Fruit fly (Drosophila melanogaster) whole organism, wandering third instar larva: Measurements from ENCODE around the gene CG17109.

ENCODE experiments used
- Abd-B ChIP-seq: fragments of >200 bp; optimal IDR thresholded peaks from 2 replicates; lab custom pipeline; 2017; ENCODE audit warnings: missing biosample characterization, missing genetic modification characterization
- CG32264 ChIP-seq: fragments of 200-800 bp; sonication (Bioruptor generic); optimal IDR thresholded peaks from 2 replicates; lab custom pipeline; 2016; ENCODE audit warnings: missing biosample characterization, missing genetic modification characterization
- CG9705 ChIP-seq: fragments of 200-800 bp; sonication (Bioruptor generic); optimal IDR thresholded peaks from 2 replicates; lab custom pipeline; 2018; ENCODE audit warnings: missing biosample characterization, mild to moderate bottlenecking, missing genetic modification characterization
- CrebA ChIP-seq: fragments of 200-800 bp; sonication (Bioruptor generic); optimal IDR thresholded peaks from 2 replicates; lab custom pipeline; 2016; ENCODE audit warnings: missing biosample characterization, mild to moderate bottlenecking, missing genetic modification characterization, borderline replicate concordance
- Dfd ChIP-seq: fragments of >200 bp; optimal IDR thresholded peaks from 2 replicates; lab custom pipeline; 2017; ENCODE audit warnings: missing biosample characterization, missing genetic modification characterization
- Dif ChIP-seq: fragments of 200-275, 200-300 bp; sonication (Bioruptor generic); optimal IDR thresholded peaks from 2 replicates; lab custom pipeline; 2018; ENCODE audit warnings: missing biosample characterization, missing genetic modification characterization; ENCODE audit not compliant: partially characterized antibody
- GATAd ChIP-seq: sonication (Bioruptor generic); optimal IDR thresholded peaks from 2 replicates; lab custom pipeline; 2016; ENCODE audit warnings: missing biosample characterization, missing genetic modification characterization
- HLH106 ChIP-seq: fragments of 200-800 bp; optimal IDR thresholded peaks from 3 replicates; lab custom pipeline; 2019; ENCODE audit warnings: missing biosample characterization, mild to moderate bottlenecking, missing genetic modification characterization, moderate library complexity
- Hnf4 ChIP-seq: fragments of 200-800 bp; sonication (Bioruptor generic); optimal IDR thresholded peaks from 2 replicates; lab custom pipeline; 2016; ENCODE audit warnings: missing biosample characterization, mild to moderate bottlenecking, missing genetic modification characterization
- Hr78 ChIP-seq: fragments of >200 bp; optimal IDR thresholded peaks from 2 replicates; lab custom pipeline; 2017; ENCODE audit warnings: missing biosample characterization, missing genetic modification characterization
- Hr83 ChIP-seq: fragments of 200-300 bp; sonication (Bioruptor generic); optimal IDR thresholded peaks from 2 replicates; lab custom pipeline; 2016; ENCODE audit warnings: missing biosample characterization, mild to moderate bottlenecking, missing genetic modification characterization, moderate library complexity; ENCODE audit not compliant: poor library complexity, severe bottlenecking
- Jra ChIP-seq: sonication (Bioruptor generic); optimal IDR thresholded peaks from 2 replicates; lab custom pipeline; 2016; ENCODE audit warnings: missing biosample characterization, missing genetic modification characterization
- Mio ChIP-seq: sonication (Bioruptor generic); optimal IDR thresholded peaks from 2 replicates; lab custom pipeline; 2016; ENCODE audit warnings: missing biosample characterization, missing genetic modification characterization
- Myc ChIP-seq: fragments of >200 bp; optimal IDR thresholded peaks from 2 replicates; lab custom pipeline; 2017
- N ChIP-seq: fragments of >200 bp; optimal IDR thresholded peaks from 2 replicates; lab custom pipeline; 2018; ENCODE audit warnings: missing biosample characterization, missing external identifiers, missing genetic modification characterization
- OdsH ChIP-seq: fragments of 200-800 bp; sonication (Bioruptor generic); optimal IDR thresholded peaks from 2 replicates; lab custom pipeline; 2016; ENCODE audit warnings: missing biosample characterization, mild to moderate bottlenecking, missing genetic modification characterization
- Rel ChIP-seq, 2 experiments: fragments of 200-800 bp; sonication (Bioruptor generic) in 1 of 2; optimal IDR thresholded peaks; 2 replicates in 1 of 2; 3 replicates in 1 of 2; lab custom pipeline; 2016 to 2019; ENCODE audit warnings: mild to moderate bottlenecking in 2 of 2, missing biosample characterization in 2 of 2, missing genetic modification characterization in 2 of 2, moderate library complexity in 1 of 2
- Sp1 ChIP-seq: fragments of 200-800 bp; sonication (Bioruptor generic); optimal IDR thresholded peaks from 3 replicates; lab custom pipeline; 2019; ENCODE audit warnings: missing biosample characterization, mild to moderate bottlenecking, missing genetic modification characterization, moderate library complexity
- Vsx2 ChIP-seq: fragments of 200-300, 225-300 bp; sonication (Bioruptor generic); optimal IDR thresholded peaks from 2 replicates; lab custom pipeline; 2018; ENCODE audit warnings: missing biosample characterization, missing genetic modification characterization; ENCODE audit not compliant: partially characterized antibody
- br ChIP-seq: fragments of 200-800 bp; sonication (Bioruptor generic); optimal IDR thresholded peaks from 2 replicates; lab custom pipeline; 2016; ENCODE audit warnings: missing biosample characterization, missing genetic modification characterization
- dl ChIP-seq, 2 experiments: fragments of 175-275, 200-275 bp in 1 of 2; fragments of 200-275 bp in 1 of 2; sonication (Bioruptor generic); optimal IDR thresholded peaks; lab custom pipeline; 2018; ENCODE audit warnings: mild to moderate bottlenecking in 2 of 2, missing biosample characterization in 2 of 2, missing genetic modification characterization in 2 of 2, moderate library complexity in 2 of 2; ENCODE audit not compliant: partially characterized antibody in 2 of 2, insufficient read depth in 1 of 2
- dmrt93B ChIP-seq: fragments of 200-800 bp; sonication (Bioruptor generic); optimal IDR thresholded peaks from 2 replicates; lab custom pipeline; 2018; ENCODE audit warnings: missing biosample characterization, mild to moderate bottlenecking, missing genetic modification characterization
- dsf ChIP-seq: sonication (Bioruptor generic); optimal IDR thresholded peaks from 2 replicates; lab custom pipeline; 2016; ENCODE audit warnings: missing biosample characterization, missing genetic modification characterization, borderline replicate concordance
- ey ChIP-seq: fragments of 200-800 bp; sonication (Bioruptor generic); optimal IDR thresholded peaks from 2 replicates; lab custom pipeline; 2016; ENCODE audit warnings: missing biosample characterization, missing genetic modification characterization
- foxo ChIP-seq, 2 experiments: fragments of 200-800 bp; sonication (Bioruptor generic); optimal IDR thresholded peaks; 2 replicates in 1 of 2; 3 replicates in 1 of 2; lab custom pipeline; 2016 to 2017; ENCODE audit warnings: missing biosample characterization in 2 of 2, missing genetic modification characterization in 2 of 2
- fru ChIP-seq: fragments of 200-800 bp; sonication (Bioruptor generic); optimal IDR thresholded peaks from 3 replicates; lab custom pipeline; 2016; ENCODE audit warnings: missing biosample characterization, mild to moderate bottlenecking, missing genetic modification characterization
- h ChIP-seq: fragments of 200-800 bp; sonication (Bioruptor generic); optimal IDR thresholded peaks from 3 replicates; lab custom pipeline; 2016; ENCODE audit warnings: missing biosample characterization, mild to moderate bottlenecking, missing genetic modification characterization
- jim ChIP-seq: fragments of 175-275, 200-325 bp; sonication (Bioruptor generic); optimal IDR thresholded peaks from 2 replicates; lab custom pipeline; 2016; ENCODE audit warnings: missing biosample characterization, mild to moderate bottlenecking, missing genetic modification characterization
- lola ChIP-seq: fragments of >200 bp; optimal IDR thresholded peaks from 2 replicates; lab custom pipeline; 2017; ENCODE audit warnings: missing biosample characterization, missing genetic modification characterization
- pan ChIP-seq: fragments of >200 bp; optimal IDR thresholded peaks from 2 replicates; lab custom pipeline; 2017
- psq ChIP-seq: fragments of 200-800 bp; sonication (Bioruptor generic); optimal IDR thresholded peaks from 3 replicates; lab custom pipeline; 2017; ENCODE audit warnings: missing biosample characterization, mild to moderate bottlenecking, missing genetic modification characterization, moderate library complexity
- rgr ChIP-seq: fragments of 200-800 bp; sonication (Bioruptor generic); optimal IDR thresholded peaks from 3 replicates; lab custom pipeline; 2016; ENCODE audit warnings: missing biosample characterization, mild to moderate bottlenecking, missing genetic modification characterization
- sage ChIP-seq: fragments of 200-800 bp; sonication (Bioruptor generic); optimal IDR thresholded peaks from 2 replicates; lab custom pipeline; 2016; ENCODE audit warnings: missing biosample characterization, mild to moderate bottlenecking, missing genetic modification characterization
- sv ChIP-seq: fragments of 200-800 bp; sonication (Bioruptor generic); optimal IDR thresholded peaks from 3 replicates; lab custom pipeline; 2016; ENCODE audit warnings: missing biosample characterization, missing genetic modification characterization
- tai ChIP-seq: sonication (Bioruptor generic); optimal IDR thresholded peaks from 2 replicates; lab custom pipeline; 2016; ENCODE audit warnings: missing biosample characterization, missing genetic modification characterization
- woc ChIP-seq: sonication (Bioruptor generic); optimal IDR thresholded peaks from 2 replicates; lab custom pipeline; 2016; ENCODE audit warnings: missing biosample characterization, mild to moderate bottlenecking, missing genetic modification characterization

CG17109 gene

DNA sequence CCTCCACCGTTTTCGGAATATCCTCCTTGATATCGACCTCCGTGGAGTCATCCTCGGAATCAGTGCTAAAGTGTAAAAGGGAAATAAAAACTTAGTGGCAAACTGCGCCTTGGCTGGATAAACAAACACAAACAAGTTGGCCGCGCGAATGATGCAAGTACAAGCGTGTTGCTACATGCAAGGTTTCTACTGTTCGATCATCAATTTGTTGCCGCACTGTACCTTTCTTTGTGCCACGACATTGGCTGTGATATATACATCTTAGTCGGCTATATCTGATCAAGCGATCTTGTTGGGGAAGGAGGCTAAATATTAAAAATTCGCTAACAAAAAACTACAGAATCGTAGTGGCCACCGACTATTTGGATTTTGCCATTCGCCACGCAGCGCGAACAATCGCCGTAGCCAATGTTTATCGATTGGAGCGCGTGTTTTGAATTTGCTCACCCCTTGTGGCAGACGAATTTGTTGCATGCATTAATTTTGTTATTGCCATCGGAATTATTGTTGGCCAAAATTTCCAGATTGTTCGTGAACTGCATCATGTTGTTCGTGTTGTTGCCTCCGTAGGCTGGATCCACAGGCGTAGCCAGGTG is 42.3 kb upstream of the CG17109 start:
- TF ChIP-seq Myc (lab: Kevin White, UChicago): no peak
- no peak for TF ChIP-seq Vsx2 (GFP tag; lab: Kevin White, UChicago)
- no peak for TF ChIP-seq CrebA
- no peak for TF ChIP-seq Hr83 (GFP tag; lab: Kevin White, UChicago)
- no peak for TF ChIP-seq Sp1 (GFP tag; lab: Kevin White, UChicago)
- TF ChIP-seq foxo (GFP tag; optimal IDR thresholded peaks at IDR 0.05; lab: Kevin White, UChicago): no peak
- no peak for TF ChIP-seq tai
- no peak for TF ChIP-seq Hnf4 (GFP tag; lab: Kevin White, UChicago)
- no peak for TF ChIP-seq Dfd (GFP tag; lab: Kevin White, UChicago)
- TF ChIP-seq Rel (GFP tag; optimal IDR thresholded peaks at IDR 0.05; lab: Kevin White, UChicago): no peak
- no peak for TF ChIP-seq Rel (tag; optimal IDR thresholded peaks at IDR 0.05; lab: Kevin White, UChicago)

DNA sequence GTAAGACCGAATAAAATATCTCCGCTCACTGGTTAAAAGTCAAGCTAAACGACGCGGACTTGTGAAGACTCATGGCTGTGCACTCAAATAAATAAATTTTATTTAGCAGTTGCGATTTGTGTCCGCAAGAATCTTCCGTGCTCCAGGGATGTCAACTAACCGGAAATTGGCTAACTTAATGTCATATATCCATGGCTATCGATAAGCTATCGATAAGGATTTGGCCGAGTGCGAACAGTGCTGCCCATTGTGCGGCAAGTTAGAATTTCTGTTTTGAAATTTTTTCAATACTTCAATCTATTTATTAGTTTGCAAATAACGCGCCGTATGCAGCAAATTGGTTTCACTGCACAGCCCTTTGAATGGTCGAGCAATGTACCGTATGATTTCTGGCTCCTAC is 41.6 kb upstream of the CG17109 start, which contains the start of gene p53:
p53 (minus strand) TSS at position 147 of the 400 bp plus-strand sequence.
- TF ChIP-seq fru (GFP tag; lab: Kevin White, UChicago) (peak; percentile 20), tai (no peak), Hr83 (GFP tag; lab: Kevin White, UChicago) (peak; percentile 62), GATAd (GFP tag; lab: Kevin White, UChicago) (no peak), HLH106 (peak; percentile 60), Dfd (GFP tag; lab: Kevin White, UChicago) (no peak), psq (GFP tag; lab: Kevin White, UChicago) (no peak), Rel (GFP tag; optimal IDR thresholded peaks at IDR 0.05; lab: Kevin White, UChicago) (no peak), Rel (tag; optimal IDR thresholded peaks at IDR 0.05; lab: Kevin White, UChicago) (no peak), Hnf4 (GFP tag; lab: Kevin White, UChicago) (no peak), dl (GFP tag; optimal IDR thresholded peaks at IDR 0.05; lab: Kevin White, UChicago; ENCODE audit: insufficient read depth in 1 of 2, partially characterized antibody in 2 of 2) (no peak), br (peak; percentile 47), Dif (no peak), Sp1 (GFP tag; lab: Kevin White, UChicago) (peak; percentile 53), CG9705 (peak; percentile 63), rgr (GFP tag; lab: Kevin White, UChicago) (peak; percentile 68), Hr78 (GFP tag; lab: Kevin White, UChicago) (no peak), ey (GFP tag; lab: Kevin White, UChicago) (no peak), sv (GFP tag; lab: Kevin White, UChicago) (peak; percentile 64), dsf (GFP tag; lab: Kevin White, UChicago) (no peak), pan (lab: Kevin White, UChicago) (no peak), dmrt93B (GFP tag; lab: Kevin White, UChicago) (peak; percentile 69), Mio (no peak), OdsH (GFP tag; lab: Kevin White, UChicago) (peak; percentile 51), CrebA (no peak), CG32264 (GFP tag; lab: Kevin White, UChicago) (peak; percentile 41), Abd-B (no peak), N (no peak), foxo (GFP tag; optimal IDR thresholded peaks at IDR 0.05; lab: Kevin White, UChicago) (peak in 1 of 2 experiments; percentile 39), jim (GFP tag; lab: Kevin White, UChicago) (no peak), lola (GFP tag; lab: Kevin White, UChicago) (no peak), woc (GFP tag; lab: Kevin White, UChicago) (no peak), Myc (lab: Kevin White, UChicago) (no peak), Vsx2 (GFP tag; lab: Kevin White, UChicago) (no peak), h (GFP tag; lab: Kevin White, UChicago) (peak; percentile 55), Jra (GFP tag; lab: Kevin White, UChicago) (no peak), sage (GFP tag; lab: Kevin White, UChicago) (no peak)

DNA sequence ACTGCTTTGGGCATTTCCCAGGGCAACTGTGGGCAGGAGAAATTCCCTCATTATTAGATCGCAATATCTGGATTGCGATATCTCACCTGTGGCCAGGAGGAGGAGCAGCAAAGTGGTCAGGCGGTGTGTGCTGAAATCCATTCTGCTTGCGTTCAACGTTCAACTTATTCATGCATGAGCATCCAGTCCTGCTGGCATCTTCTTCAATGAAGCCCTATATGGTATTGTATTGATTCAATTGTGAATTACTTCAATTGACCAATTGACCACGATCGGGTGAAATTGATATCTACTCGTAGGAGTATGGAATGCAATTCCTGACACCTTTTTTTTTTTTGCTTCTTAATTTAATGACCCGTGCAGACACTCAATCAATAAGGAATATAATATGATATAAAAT is 39.4 kb upstream of the CG17109 start:
- no peak for TF ChIP-seq OdsH (GFP tag; lab: Kevin White, UChicago)
- no peak for TF ChIP-seq HLH106
